Worm (Caenorhabditis elegans) whole organism, late embryonic: Measurements from ENCODE around the gene zyg-8.

Experiments used
- C38D4.7 ChIP-seq: fragments of 200-800 bp; sonication (Bioruptor generic); optimal IDR thresholded peaks from 2 replicates; lab custom pipeline; 2018; ENCODE audit warnings: mild to moderate bottlenecking, missing genetic modification characterization, moderate library complexity, missing compliant biosample characterization
- T23F11.4 ChIP-seq: fragments of 200-800 bp; sonication (Bioruptor generic); optimal IDR thresholded peaks from 2 replicates; lab custom pipeline; 2018; ENCODE audit warnings: mild to moderate bottlenecking, missing genetic modification characterization, missing compliant biosample characterization
- Y22D7AL.16 ChIP-seq: sonication (generic microtip); optimal IDR thresholded peaks from 2 replicates; lab custom pipeline; 2016; ENCODE audit warnings: missing genetic modification characterization, missing compliant biosample characterization
- ceh-14 ChIP-seq: sonication (generic microtip); optimal IDR thresholded peaks from 2 replicates; lab custom pipeline; 2016; ENCODE audit warnings: missing genotype, missing genetic modification characterization, missing compliant biosample characterization
- ceh-19 ChIP-seq: fragments of 200-800 bp; sonication (Bioruptor generic); optimal IDR thresholded peaks from 2 replicates; lab custom pipeline; 2018; ENCODE audit warnings: mild to moderate bottlenecking, missing genetic modification characterization, missing compliant biosample characterization
- ceh-2 ChIP-seq: sonication (generic microtip); optimal IDR thresholded peaks from 2 replicates; lab custom pipeline; 2016; ENCODE audit warnings: missing genotype, missing genetic modification characterization, missing compliant biosample characterization
- ceh-24 ChIP-seq: sonication (generic microtip); optimal IDR thresholded peaks from 2 replicates; lab custom pipeline; 2016; ENCODE audit warnings: mild to moderate bottlenecking, missing genetic modification characterization, missing compliant biosample characterization
- ceh-31 ChIP-seq: sonication (generic microtip); optimal IDR thresholded peaks from 2 replicates; lab custom pipeline; 2016; ENCODE audit warnings: missing genetic modification characterization, missing compliant biosample characterization
- ceh-6 ChIP-seq: fragments of 200-800 bp; sonication (Bioruptor generic); optimal IDR thresholded peaks from 2 replicates; lab custom pipeline; 2018; ENCODE audit warnings: mild to moderate bottlenecking, missing genetic modification characterization, missing compliant biosample characterization
- ceh-9 ChIP-seq: sonication (generic microtip); optimal IDR thresholded peaks from 2 replicates; lab custom pipeline; 2016; ENCODE audit warnings: mild to moderate bottlenecking, missing genetic modification characterization, inconsistent platforms, missing compliant biosample characterization
- che-1 ChIP-seq: sonication (generic microtip); optimal IDR thresholded peaks from 2 replicates; lab custom pipeline; 2016; ENCODE audit warnings: mild to moderate bottlenecking, missing genetic modification characterization, missing compliant biosample characterization
- dve-1 ChIP-seq: sonication (generic microtip); optimal IDR thresholded peaks from 2 replicates; lab custom pipeline; 2017; ENCODE audit warnings: antibody characterized with exemption, mild to moderate bottlenecking, missing genetic modification characterization, missing compliant biosample characterization
- fkh-10 ChIP-seq: fragments of 150-350 bp; optimal IDR thresholded peaks from 2 replicates; lab custom pipeline; 2014; ENCODE audit warnings: missing biosample characterization, missing genetic modification reagents, missing genetic modification characterization
- gmeb-2 ChIP-seq: sonication (generic microtip); optimal IDR thresholded peaks from 2 replicates; lab custom pipeline; 2016; ENCODE audit warnings: missing genetic modification characterization, inconsistent platforms, missing compliant biosample characterization
- hlh-30 ChIP-seq: sonication (generic microtip); optimal IDR thresholded peaks from 2 replicates; lab custom pipeline; 2017; ENCODE audit warnings: antibody characterized with exemption, missing genetic modification characterization, missing compliant biosample characterization; ENCODE audit not compliant: insufficient read depth
- hlh-6 ChIP-seq: sonication (generic microtip); optimal IDR thresholded peaks from 2 replicates; lab custom pipeline; 2016; ENCODE audit warnings: missing genotype, missing genetic modification characterization, missing compliant biosample characterization
- hlh-8 ChIP-seq: sonication (generic microtip); optimal IDR thresholded peaks from 2 replicates; lab custom pipeline; 2016; ENCODE audit warnings: missing genotype, missing genetic modification characterization, missing compliant biosample characterization
- lim-6 ChIP-seq: sonication (generic microtip); optimal IDR thresholded peaks from 2 replicates; lab custom pipeline; 2016; ENCODE audit warnings: missing genetic modification characterization, missing compliant biosample characterization
- madf-2 ChIP-seq: sonication (generic microtip); optimal IDR thresholded peaks from 2 replicates; lab custom pipeline; 2017; ENCODE audit warnings: missing genetic modification characterization, missing compliant biosample characterization
- mec-3 ChIP-seq: sonication (generic microtip); optimal IDR thresholded peaks from 2 replicates; lab custom pipeline; 2016; ENCODE audit warnings: borderline replicate concordance, missing genetic modification characterization, missing compliant biosample characterization
- nfya-1 ChIP-seq: sonication (generic microtip); optimal IDR thresholded peaks from 2 replicates; lab custom pipeline; 2017; ENCODE audit warnings: missing genetic modification characterization, mild to moderate bottlenecking, missing compliant biosample characterization, antibody characterized with exemption, moderate library complexity
- nhr-11 ChIP-seq: fragments of 150-350 bp; optimal IDR thresholded peaks from 2 replicates; lab custom pipeline; 2014; ENCODE audit warnings: missing biosample characterization, missing genetic modification characterization
- nhr-232 ChIP-seq: sonication (generic microtip); optimal IDR thresholded peaks from 2 replicates; lab custom pipeline; 2016; ENCODE audit warnings: missing genetic modification characterization, missing compliant biosample characterization
- npax-4 ChIP-seq: sonication (generic microtip); optimal IDR thresholded peaks from 2 replicates; lab custom pipeline; 2016; ENCODE audit warnings: missing genetic modification characterization, missing compliant biosample characterization
- odd-2 ChIP-seq: sonication (generic microtip); optimal IDR thresholded peaks from 2 replicates; lab custom pipeline; 2017; ENCODE audit warnings: antibody characterized with exemption, mild to moderate bottlenecking, missing genetic modification characterization, missing compliant biosample characterization
- pag-3 ChIP-seq: sonication (generic microtip); optimal IDR thresholded peaks from 2 replicates; lab custom pipeline; 2016; ENCODE audit warnings: missing compliant biosample characterization, missing genetic modification characterization, borderline replicate concordance
- pha-2 ChIP-seq: sonication (generic microtip); optimal IDR thresholded peaks from 2 replicates; lab custom pipeline; 2017; ENCODE audit warnings: mild to moderate bottlenecking, missing genetic modification characterization, missing compliant biosample characterization
- pha-4 ChIP-seq: fragments of 150-350 bp; optimal IDR thresholded peaks from 2 replicates; lab custom pipeline; 2018; ENCODE audit warnings: missing biosample characterization, missing genetic modification reagents, missing genetic modification characterization
- pqm-1 ChIP-seq: sonication (generic microtip); optimal IDR thresholded peaks from 2 replicates; lab custom pipeline; 2016; ENCODE audit warnings: missing genetic modification characterization, missing compliant biosample characterization
- rnt-1 ChIP-seq: sonication (generic microtip); optimal IDR thresholded peaks from 2 replicates; lab custom pipeline; 2016; ENCODE audit warnings: missing genetic modification characterization, missing compliant biosample characterization
- sdc-2 ChIP-seq: sonication (generic microtip); optimal IDR thresholded peaks from 2 replicates; lab custom pipeline; 2016; ENCODE audit warnings: missing genotype, missing genetic modification characterization, missing compliant biosample characterization
- sox-4 ChIP-seq: sonication (generic microtip); optimal IDR thresholded peaks from 2 replicates; lab custom pipeline; 2017; ENCODE audit warnings: mild to moderate bottlenecking, missing genetic modification characterization, inconsistent platforms, missing compliant biosample characterization
- tbx-2 ChIP-seq: sonication (generic microtip); optimal IDR thresholded peaks from 2 replicates; lab custom pipeline; 2016; ENCODE audit warnings: missing genetic modification characterization, missing compliant biosample characterization
- unc-3 ChIP-seq, 2 experiments: fragments of 200-800 bp in 1 of 2; sonication (Bioruptor generic) in 1 of 2; sonication (generic microtip) in 1 of 2; conservative IDR thresholded peaks in 1 of 2; optimal IDR thresholded peaks in 1 of 2; 2 replicates each; pipeline versions ENCODE4 v1.3.6 to Lab custom; 2016 to 2022; ENCODE audit warnings: missing compliant biosample characterization in 2 of 2, missing genetic modification characterization in 2 of 2, missing genetic modification reagents in 1 of 2
- unc-55 ChIP-seq: sonication (generic microtip); optimal IDR thresholded peaks from 2 replicates; lab custom pipeline; 2017; ENCODE audit warnings: missing biosample characterization, missing genetic modification reagents, missing genetic modification characterization
- unc-86 ChIP-seq: sonication (generic microtip); optimal IDR thresholded peaks from 2 replicates; lab custom pipeline; 2016; ENCODE audit warnings: missing genetic modification characterization, missing compliant biosample characterization
- zip-5 ChIP-seq: sonication (generic microtip); optimal IDR thresholded peaks from 2 replicates; lab custom pipeline; 2016; ENCODE audit warnings: missing genetic modification characterization, missing compliant biosample characterization
- ztf-16 ChIP-seq: sonication (generic microtip); optimal IDR thresholded peaks from 2 replicates; lab custom pipeline; 2017; ENCODE audit warnings: missing genetic modification characterization, missing compliant biosample characterization

Gene zyg-8

ce11 chrIII:12063934-12064333 lies 2.4 kb downstream of the zyg-8 start:
- TF ChIP-seq nfya-1 (tag; lab: Kevin White, UChicago), result peak; percentile 67
- TF ChIP-seq dve-1 (tag; lab: Kevin White, UChicago), result no peak

- TF ChIP-seq fkh-10 (no peak), nfya-1 (tag; lab: Kevin White, UChicago) (peak; percentile 72)
These were observed 3.0 kb downstream of the zyg-8 start for ce11 chrIII:12064494-12064893.

ce11 chrIII:12067736-12068135 lies 6.2 kb downstream of the zyg-8 start:
- TF ChIP-seq T23F11.4 (GFP tag; lab: Kevin White, UChicago) (no peak), pha-2 (tag; lab: Kevin White, UChicago) (no peak), unc-55 (GFP tag; lab: Kevin White, UChicago) (no peak), ceh-14 (tag; lab: Kevin White, UChicago) (no peak), pha-4 (no peak), che-1 (tag; lab: Kevin White, UChicago) (no peak), nfya-1 (tag; lab: Kevin White, UChicago) (peak; percentile 85)

- TF ChIP-seq ceh-2 (tag; lab: Kevin White, UChicago) (no peak), Y22D7AL.16 (tag; lab: Kevin White, UChicago) (no peak), zip-5 (tag; lab: Kevin White, UChicago) (no peak), npax-4 (no peak), rnt-1 (no peak), nhr-232 (no peak), mec-3 (tag; lab: Kevin White, UChicago) (no peak), unc-86 (no peak), ztf-16 (no peak), T23F11.4 (GFP tag; lab: Kevin White, UChicago) (no peak), pqm-1 (tag; lab: Kevin White, UChicago) (no peak), sox-4 (tag; lab: Kevin White, UChicago) (no peak), ceh-24 (tag; lab: Kevin White, UChicago) (no peak), pag-3 (no peak), hlh-8 (tag; lab: Kevin White, UChicago) (no peak), nhr-11 (no peak), lim-6 (no peak), pha-2 (tag; lab: Kevin White, UChicago) (no peak), C38D4.7 (GFP tag; lab: Kevin White, UChicago) (no peak), ceh-31 (no peak)
These were observed 15.9 kb downstream of the zyg-8 start, which contains the start of gene php-3 for ce11 chrIII:12077456-12077855. Gene php-3 (minus strand): TSS chrIII:12077556.

ce11 chrIII:12081992-12082628 lies 20.6 kb downstream of the zyg-8 start:
- TF ChIP-seq pha-4 (no peak), ceh-14 (tag; lab: Kevin White, UChicago) (peak; percentile 61), ceh-6 (GFP tag; lab: Kevin White, UChicago) (no peak)

ce11 chrIII:12084216-12084615 lies 22.7 kb downstream of the zyg-8 start, which contains the start of gene nob-1:
Gene nob-1 (minus strand): TSS chrIII:12084316.
- no peak for TF ChIP-seq sdc-2 (tag; lab: Kevin White, UChicago)
- no peak for TF ChIP-seq hlh-6 (tag; lab: Kevin White, UChicago)
- TF ChIP-seq madf-2 (tag; lab: Kevin White, UChicago), result no peak
- TF ChIP-seq hlh-30 (tag; lab: Kevin White, UChicago), result no peak
- TF ChIP-seq rnt-1, result no peak
- TF ChIP-seq npax-4, result no peak
- no peak for TF ChIP-seq gmeb-2
- TF ChIP-seq tbx-2 (tag; lab: Kevin White, UChicago), result no peak
- TF ChIP-seq odd-2 (tag; lab: Kevin White, UChicago), result no peak
- TF ChIP-seq ceh-9 (tag; lab: Kevin White, UChicago), result no peak
- TF ChIP-seq ceh-19 (GFP tag; lab: Kevin White, UChicago), result no peak
- TF ChIP-seq T23F11.4 (GFP tag; lab: Kevin White, UChicago), result no peak
- no peak for TF ChIP-seq unc-3 (GFP tag; conservative IDR thresholded peaks at IDR 0.05; lab: Robert Waterston, UW)
- no peak for TF ChIP-seq unc-3 (tag; optimal IDR thresholded peaks at IDR 0.05; lab: Kevin White, UChicago)
